Fruit fly (Drosophila melanogaster) whole organism, wandering third instar larva: ENCODE data around the gene CG8813.

ENCODE experiments used
- CG9705 ChIP-seq: fragments of 200-800 bp; sonication (Bioruptor generic); optimal IDR thresholded peaks from 2 replicates; lab custom pipeline; 2018; ENCODE audit warnings: missing biosample characterization, mild to moderate bottlenecking, missing genetic modification characterization
- CrebA ChIP-seq: fragments of 200-800 bp; sonication (Bioruptor generic); optimal IDR thresholded peaks from 2 replicates; lab custom pipeline; 2016; ENCODE audit warnings: missing biosample characterization, mild to moderate bottlenecking, missing genetic modification characterization, borderline replicate concordance
- Dfd ChIP-seq: fragments of >200 bp; optimal IDR thresholded peaks from 2 replicates; lab custom pipeline; 2017; ENCODE audit warnings: missing biosample characterization, missing genetic modification characterization
- GATAd ChIP-seq: sonication (Bioruptor generic); optimal IDR thresholded peaks from 2 replicates; lab custom pipeline; 2016; ENCODE audit warnings: missing biosample characterization, missing genetic modification characterization
- Hnf4 ChIP-seq: fragments of 200-800 bp; sonication (Bioruptor generic); optimal IDR thresholded peaks from 2 replicates; lab custom pipeline; 2016; ENCODE audit warnings: missing biosample characterization, mild to moderate bottlenecking, missing genetic modification characterization
- Hr78 ChIP-seq: fragments of >200 bp; optimal IDR thresholded peaks from 2 replicates; lab custom pipeline; 2017; ENCODE audit warnings: missing biosample characterization, missing genetic modification characterization
- Hr83 ChIP-seq: fragments of 200-300 bp; sonication (Bioruptor generic); optimal IDR thresholded peaks from 2 replicates; lab custom pipeline; 2016; ENCODE audit warnings: missing biosample characterization, mild to moderate bottlenecking, missing genetic modification characterization, moderate library complexity; ENCODE audit not compliant: poor library complexity, severe bottlenecking
- Jra ChIP-seq: sonication (Bioruptor generic); optimal IDR thresholded peaks from 2 replicates; lab custom pipeline; 2016; ENCODE audit warnings: missing biosample characterization, missing genetic modification characterization
- Myc ChIP-seq: fragments of >200 bp; optimal IDR thresholded peaks from 2 replicates; lab custom pipeline; 2017
- OdsH ChIP-seq: fragments of 200-800 bp; sonication (Bioruptor generic); optimal IDR thresholded peaks from 2 replicates; lab custom pipeline; 2016; ENCODE audit warnings: missing biosample characterization, mild to moderate bottlenecking, missing genetic modification characterization
- Rel ChIP-seq, 2 experiments: fragments of 200-800 bp; sonication (Bioruptor generic) in 1 of 2; optimal IDR thresholded peaks; 2 replicates in 1 of 2; 3 replicates in 1 of 2; lab custom pipeline; 2016 to 2019; ENCODE audit warnings: mild to moderate bottlenecking in 2 of 2, missing biosample characterization in 2 of 2, missing genetic modification characterization in 2 of 2, moderate library complexity in 1 of 2
- Sp1 ChIP-seq: fragments of 200-800 bp; sonication (Bioruptor generic); optimal IDR thresholded peaks from 3 replicates; lab custom pipeline; 2019; ENCODE audit warnings: missing biosample characterization, mild to moderate bottlenecking, missing genetic modification characterization, moderate library complexity
- Vsx2 ChIP-seq: fragments of 200-300, 225-300 bp; sonication (Bioruptor generic); optimal IDR thresholded peaks from 2 replicates; lab custom pipeline; 2018; ENCODE audit warnings: missing biosample characterization, missing genetic modification characterization; ENCODE audit not compliant: partially characterized antibody
- br ChIP-seq: fragments of 200-800 bp; sonication (Bioruptor generic); optimal IDR thresholded peaks from 2 replicates; lab custom pipeline; 2016; ENCODE audit warnings: missing biosample characterization, missing genetic modification characterization
- dl ChIP-seq, 2 experiments: fragments of 175-275, 200-275 bp in 1 of 2; fragments of 200-275 bp in 1 of 2; sonication (Bioruptor generic); optimal IDR thresholded peaks; lab custom pipeline; 2018; ENCODE audit warnings: mild to moderate bottlenecking in 2 of 2, missing biosample characterization in 2 of 2, missing genetic modification characterization in 2 of 2, moderate library complexity in 2 of 2; ENCODE audit not compliant: partially characterized antibody in 2 of 2, insufficient read depth in 1 of 2
- dmrt93B ChIP-seq: fragments of 200-800 bp; sonication (Bioruptor generic); optimal IDR thresholded peaks from 2 replicates; lab custom pipeline; 2018; ENCODE audit warnings: missing biosample characterization, mild to moderate bottlenecking, missing genetic modification characterization
- ey ChIP-seq: fragments of 200-800 bp; sonication (Bioruptor generic); optimal IDR thresholded peaks from 2 replicates; lab custom pipeline; 2016; ENCODE audit warnings: missing biosample characterization, missing genetic modification characterization
- foxo ChIP-seq, 2 experiments: fragments of 200-800 bp; sonication (Bioruptor generic); optimal IDR thresholded peaks; 2 replicates in 1 of 2; 3 replicates in 1 of 2; lab custom pipeline; 2016 to 2017; ENCODE audit warnings: missing biosample characterization in 2 of 2, missing genetic modification characterization in 2 of 2
- fru ChIP-seq: fragments of 200-800 bp; sonication (Bioruptor generic); optimal IDR thresholded peaks from 3 replicates; lab custom pipeline; 2016; ENCODE audit warnings: missing biosample characterization, mild to moderate bottlenecking, missing genetic modification characterization
- h ChIP-seq: fragments of 200-800 bp; sonication (Bioruptor generic); optimal IDR thresholded peaks from 3 replicates; lab custom pipeline; 2016; ENCODE audit warnings: missing biosample characterization, mild to moderate bottlenecking, missing genetic modification characterization
- jim ChIP-seq: fragments of 175-275, 200-325 bp; sonication (Bioruptor generic); optimal IDR thresholded peaks from 2 replicates; lab custom pipeline; 2016; ENCODE audit warnings: missing biosample characterization, mild to moderate bottlenecking, missing genetic modification characterization
- pan ChIP-seq: fragments of >200 bp; optimal IDR thresholded peaks from 2 replicates; lab custom pipeline; 2017
- psq ChIP-seq: fragments of 200-800 bp; sonication (Bioruptor generic); optimal IDR thresholded peaks from 3 replicates; lab custom pipeline; 2017; ENCODE audit warnings: missing biosample characterization, mild to moderate bottlenecking, missing genetic modification characterization, moderate library complexity
- rgr ChIP-seq: fragments of 200-800 bp; sonication (Bioruptor generic); optimal IDR thresholded peaks from 3 replicates; lab custom pipeline; 2016; ENCODE audit warnings: missing biosample characterization, mild to moderate bottlenecking, missing genetic modification characterization
- sv ChIP-seq: fragments of 200-800 bp; sonication (Bioruptor generic); optimal IDR thresholded peaks from 3 replicates; lab custom pipeline; 2016; ENCODE audit warnings: missing biosample characterization, missing genetic modification characterization
- tai ChIP-seq: sonication (Bioruptor generic); optimal IDR thresholded peaks from 2 replicates; lab custom pipeline; 2016; ENCODE audit warnings: missing biosample characterization, missing genetic modification characterization
- usp ChIP-seq: fragments of >200 bp; optimal IDR thresholded peaks from 2 replicates; lab custom pipeline; 2017; ENCODE audit warnings: missing biosample characterization, missing genetic modification characterization

CG8813 gene

dm6 chr2L:2891200-2891599, 21.7 kb downstream of the CG8813 start:
- TF ChIP-seq CrebA (no peak), Dfd (peak; percentile 3)
- TF ChIP-seq, all 38 proteins: peak for 1

- TF ChIP-seq rgr (GFP tag; lab: Kevin White, UChicago) = no peak
- peak; percentile 81 for TF ChIP-seq Dfd
Observed at dm6 chr2L:2894356-2894755, 24.9 kb downstream of the CG8813 start.

DNA sequence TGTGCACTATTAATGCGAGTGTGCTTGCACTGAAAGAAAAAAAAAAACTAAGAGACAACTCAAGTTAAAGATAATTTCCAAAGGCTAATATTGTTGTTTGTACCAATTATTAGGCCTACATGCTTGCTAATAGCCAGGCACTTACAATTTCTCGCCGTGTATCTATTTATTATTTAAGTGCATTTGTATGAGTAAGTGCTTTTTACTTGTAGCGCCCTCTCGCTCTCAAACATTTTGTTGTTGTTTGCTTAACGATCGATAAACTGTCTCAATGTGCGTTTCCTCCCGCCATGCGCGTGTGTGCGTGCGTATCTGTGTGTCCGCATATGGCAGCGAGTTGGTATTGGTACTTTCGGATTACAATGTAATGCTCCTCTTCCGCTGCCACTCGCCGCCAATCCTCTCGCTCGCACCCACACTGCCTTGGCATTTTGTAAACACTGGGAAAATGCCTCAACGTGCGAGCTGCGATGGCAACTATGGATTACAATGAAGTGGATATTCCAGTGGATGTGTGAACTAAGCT, 27.6 kb downstream of the CG8813 start:
- TF ChIP-seq GATAd (GFP tag; lab: Kevin White, UChicago) (no peak), OdsH (GFP tag; lab: Kevin White, UChicago) (peak; percentile 23), Hnf4 (GFP tag; lab: Kevin White, UChicago) (peak; percentile 21), br (peak; percentile 29), h (GFP tag; lab: Kevin White, UChicago) (peak; percentile 39), ey (peak; percentile 6), fru (GFP tag; lab: Kevin White, UChicago) (peak; percentile 47), rgr (GFP tag; lab: Kevin White, UChicago) (peak; percentile 29), jim (GFP tag; lab: Kevin White, UChicago) (no peak), foxo (GFP tag; optimal IDR thresholded peaks at IDR 0.05; lab: Kevin White, UChicago) (peak in 1 of 2 experiments; percentile 40), sv (GFP tag; lab: Kevin White, UChicago) (peak; percentile 80), Sp1 (GFP tag; lab: Kevin White, UChicago) (no peak), Rel (GFP tag; optimal IDR thresholded peaks at IDR 0.05; lab: Kevin White, UChicago) (no peak), Rel (tag; optimal IDR thresholded peaks at IDR 0.05; lab: Kevin White, UChicago) (no peak), tai (GFP tag; lab: Kevin White, UChicago) (no peak)

DNA sequence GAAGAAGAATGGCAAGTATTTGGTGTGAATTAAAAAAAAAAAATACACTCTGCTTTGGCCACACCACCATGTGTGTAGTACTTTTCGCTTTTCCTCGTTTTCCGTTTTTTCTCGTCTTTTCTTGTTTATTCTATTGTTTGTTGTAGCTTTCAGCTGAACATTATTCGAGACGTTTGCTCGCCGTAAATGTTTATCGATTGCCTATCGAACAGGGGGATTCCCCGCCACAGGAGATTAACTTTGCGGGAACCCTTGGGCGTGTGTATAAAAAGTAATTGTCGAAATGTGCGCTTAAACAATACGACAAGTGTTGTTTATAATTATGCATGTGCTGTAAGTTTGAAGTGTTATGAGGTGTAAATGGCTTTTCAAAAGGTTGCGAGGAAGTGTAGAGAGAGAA, 28.3 kb downstream of the CG8813 start:
- TF ChIP-seq pan (lab: Kevin White, UChicago) = no peak
- TF ChIP-seq Rel (GFP tag; optimal IDR thresholded peaks at IDR 0.05; lab: Kevin White, UChicago) = no peak
- TF ChIP-seq Rel (tag; optimal IDR thresholded peaks at IDR 0.05; lab: Kevin White, UChicago) = peak; percentile 29

dm6 chr2L:2898247-2898646, 28.8 kb downstream of the CG8813 start:
- TF ChIP-seq jim (GFP tag; lab: Kevin White, UChicago) = no peak
- TF ChIP-seq h (GFP tag; lab: Kevin White, UChicago) = no peak
- TF ChIP-seq OdsH (GFP tag; lab: Kevin White, UChicago) = no peak
- no peak for TF ChIP-seq ey
- no peak for TF ChIP-seq usp (GFP tag; lab: Kevin White, UChicago)
- no peak for TF ChIP-seq fru (GFP tag; lab: Kevin White, UChicago)
- TF ChIP-seq Vsx2 (GFP tag; lab: Kevin White, UChicago) = no peak
- no peak for TF ChIP-seq Hr83 (GFP tag; lab: Kevin White, UChicago)
- no peak for TF ChIP-seq rgr (GFP tag; lab: Kevin White, UChicago)
- no peak for TF ChIP-seq Jra (GFP tag; lab: Kevin White, UChicago)
- TF ChIP-seq dl (GFP tag; optimal IDR thresholded peaks at IDR 0.05; lab: Kevin White, UChicago; ENCODE audit: insufficient read depth in 1 of 2, partially characterized antibody in 2 of 2) = no peak
- TF ChIP-seq Myc (lab: Kevin White, UChicago) = no peak
- TF ChIP-seq Hr78 = no peak
- TF ChIP-seq sv (GFP tag; lab: Kevin White, UChicago) = no peak
- TF ChIP-seq CrebA = no peak
- no peak for TF ChIP-seq foxo (GFP tag; optimal IDR thresholded peaks at IDR 0.05; lab: Kevin White, UChicago)

DNA sequence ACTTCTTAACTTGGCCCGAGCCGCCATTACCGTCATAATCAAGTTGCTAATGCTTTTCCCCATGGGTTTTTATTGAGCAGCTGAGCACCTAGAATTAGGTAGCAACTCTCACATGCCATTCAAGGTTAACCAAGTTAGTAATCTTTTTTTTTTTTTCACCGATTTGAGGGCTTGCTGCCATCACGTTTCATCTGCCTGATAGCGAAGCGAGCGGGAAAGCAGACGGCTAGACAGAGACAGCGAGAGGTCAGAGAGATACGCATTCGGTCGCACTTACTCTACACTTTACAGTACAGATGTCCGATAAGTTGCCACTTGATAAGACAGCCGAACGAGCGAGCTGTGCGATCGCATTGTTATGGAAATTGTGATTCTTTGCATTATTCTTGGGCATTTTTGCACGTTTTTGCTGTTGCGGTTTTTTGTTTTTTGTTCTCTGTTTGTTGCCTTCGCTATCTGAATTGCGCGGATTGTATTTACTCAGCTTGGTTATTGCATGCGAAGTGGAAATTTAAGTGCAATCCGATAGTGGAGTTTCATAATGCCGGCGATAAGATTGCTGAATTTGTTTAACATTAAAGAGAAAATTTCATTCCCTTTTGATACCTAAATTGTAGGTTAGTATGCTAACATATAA, 31.1 kb downstream of the CG8813 start:
- TF ChIP-seq dmrt93B (GFP tag; lab: Kevin White, UChicago) (no peak), h (GFP tag; lab: Kevin White, UChicago) (peak; percentile 89), CG9705 (GFP tag; lab: Kevin White, UChicago) (no peak), psq (GFP tag; lab: Kevin White, UChicago) (peak; percentile 30), Jra (GFP tag; lab: Kevin White, UChicago) (no peak), Rel (GFP tag; optimal IDR thresholded peaks at IDR 0.05; lab: Kevin White, UChicago) (no peak), Rel (tag; optimal IDR thresholded peaks at IDR 0.05; lab: Kevin White, UChicago) (peak; percentile 54), rgr (GFP tag; lab: Kevin White, UChicago) (no peak)
- TF ChIP-seq, all 38 proteins: peak for 3
